Fruit fly (Drosophila melanogaster) whole organism: ENCODE measurements around the gene hydra.

Experiments used
- EcR ChIP-seq, 2 experiments: fragments of >200 bp; optimal IDR thresholded peaks; 2 replicates each; lab custom pipeline; 2017; ENCODE audit warnings: missing biosample characterization in 2 of 2, missing genetic modification characterization in 2 of 2, missing genetic modification reagents in 2 of 2
- pan ChIP-seq: fragments of >200 bp; optimal IDR thresholded peaks from 2 replicates; lab custom pipeline; 2017
- usp ChIP-seq: fragments of >200 bp; optimal IDR thresholded peaks from 2 replicates; lab custom pipeline; 2017; ENCODE audit warnings: missing biosample characterization, missing genetic modification characterization, mixed read lengths

dm6 chrX:20687252-20687651, 10.4 kb upstream of the hydra start:
- TF ChIP-seq pan (lab: Kevin White, UChicago) (no peak), EcR (GFP tag; optimal IDR thresholded peaks at IDR 0.05; lab: Kevin White, UChicago) (no peak), usp (GFP tag; lab: Kevin White, UChicago) (no peak)
